Comparison of ENCODE assay signal across 2 fruit fly cellular contexts in the genomic region with DNA sequence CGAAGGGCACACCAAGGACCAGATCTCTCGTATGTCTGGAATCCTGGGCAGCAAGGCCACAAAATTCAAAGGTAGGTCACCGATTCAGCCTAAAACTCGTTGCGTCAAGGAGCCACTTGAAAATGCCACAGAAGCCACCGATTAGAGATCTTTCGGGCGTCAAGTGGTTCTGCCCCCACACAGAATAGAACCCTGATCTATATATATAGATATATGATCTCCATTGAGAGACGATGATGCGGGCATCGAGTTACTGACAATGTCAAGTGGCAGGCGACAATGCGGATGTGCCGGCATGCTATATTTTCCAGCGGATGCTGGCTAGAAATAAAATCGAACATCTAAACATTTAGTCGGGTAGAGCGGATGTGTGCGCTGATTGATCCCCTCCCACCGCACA.
TF ChIP-seq lines count a peak whose summit lies in the region.

No protein-coding gene starts in this region.

- TF ChIP-seq CTCF in whole organism, embryonic (GFP tag; optimal IDR thresholded peaks at IDR 0.05; lab: Kevin White, UChicago), result no peak

TF ChIP-seq in whole organism, embryonic, 481 proteins besides CTCF, POLR2A, EP300 and RAD21:
- TF ChIP-seq Kr (GFP tag; optimal IDR thresholded peaks at IDR 0.05; lab: Kevin White, UChicago) (peak; percentile 35), bbx (GFP tag; IDR thresholded peaks at IDR 0.05; lab: Robert Waterston, UW; ENCODE audit: partially characterized antibody) (no peak), CG10462 (GFP tag; optimal IDR thresholded peaks at IDR 0.05; lab: Kevin White, UChicago) (no peak), dmrt11E (tag; optimal IDR thresholded peaks at IDR 0.05; lab: Kevin White, UChicago) (peak; percentile 49), tin (GFP tag; optimal IDR thresholded peaks at IDR 0.05; lab: Kevin White, UChicago) (peak; percentile 3), kah (GFP tag; optimal IDR thresholded peaks at IDR 0.05; lab: Kevin White, UChicago) (peak; percentile 74), gcm (GFP tag; optimal IDR thresholded peaks at IDR 0.05; lab: Kevin White, UChicago) (peak; percentile 90), Med (GFP tag; lab: Kevin White, UChicago) (peak; percentile 42)

TF ChIP-seq in whole organism, prepupa, 60 proteins besides CTCF, POLR2A, EP300 and RAD21:
- TF ChIP-seq Lpt (GFP tag; optimal IDR thresholded peaks at IDR 0.05; lab: Kevin White, UChicago) (no peak), vri (GFP tag; optimal IDR thresholded peaks at IDR 0.05; lab: Kevin White, UChicago) (no peak), pdm3 (GFP tag; optimal IDR thresholded peaks at IDR 0.05; lab: Kevin White, UChicago) (no peak), CG11762 (GFP tag; optimal IDR thresholded peaks at IDR 0.05; lab: Kevin White, UChicago; ENCODE audit: insufficient read depth) (no peak), fd59A (GFP tag; optimal IDR thresholded peaks at IDR 0.05; lab: Kevin White, UChicago) (no peak), CG31627 (GFP tag; optimal IDR thresholded peaks at IDR 0.05; lab: Kevin White, UChicago) (no peak), Eip78C (GFP tag; lab: Kevin White, UChicago) (peak; percentile 13)
